Worm (Caenorhabditis elegans) whole organism, young adult: ENCODE data around the gene ptr-3.

Experiments used
- B0035.1 ChIP-seq: sonication (generic microtip); optimal IDR thresholded peaks from 2 replicates; lab custom pipeline; 2016; ENCODE audit warnings: missing genetic modification characterization, mild to moderate bottlenecking, missing compliant biosample characterization, missing genotype, missing genetic modification reagents
- D2030.7 ChIP-seq: fragments of 200-800 bp; sonication (Bioruptor generic); IDR thresholded peaks from 2 replicates; pipeline ENCODE4 v1.3.6; 2022; ENCODE audit warnings: missing genetic modification reagents, missing genetic modification characterization, missing compliant biosample characterization
- F22D6.2 ChIP-seq: sonication (generic microtip); optimal IDR thresholded peaks from 2 replicates; lab custom pipeline; 2016; ENCODE audit warnings: mild to moderate bottlenecking, missing genetic modification characterization, missing compliant biosample characterization
- F39B2.1 ChIP-seq: fragments of 200-800 bp; sonication (Bioruptor generic); IDR thresholded peaks from 2 replicates; pipeline ENCODE4 v1.3.6; 2022; ENCODE audit warnings: missing genetic modification reagents, missing genetic modification characterization, missing compliant biosample characterization
- F52B5.7 ChIP-seq: sonication (generic microtip); optimal IDR thresholded peaks from 2 replicates; lab custom pipeline; 2016; ENCODE audit warnings: mild to moderate bottlenecking, missing genetic modification characterization, missing compliant biosample characterization
- F55B11.4 ChIP-seq: sonication (generic microtip); optimal IDR thresholded peaks from 2 replicates; lab custom pipeline; 2016; ENCODE audit warnings: missing compliant biosample characterization, missing genetic modification characterization, borderline replicate concordance; ENCODE audit not compliant: insufficient read depth
- F57A8.1 ChIP-seq: fragments of 200-800 bp; sonication (Bioruptor generic); optimal IDR thresholded peaks from 2 replicates; lab custom pipeline; 2018; ENCODE audit warnings: mild to moderate bottlenecking, missing genetic modification characterization, moderate library complexity, missing compliant biosample characterization
- T26A5.8 ChIP-seq: sonication (generic microtip); optimal IDR thresholded peaks from 2 replicates; lab custom pipeline; 2016; ENCODE audit warnings: missing genetic modification characterization, missing compliant biosample characterization
- Y53F4B.3 ChIP-seq: fragments of 200-800 bp; sonication (Bioruptor generic); IDR thresholded peaks from 2 replicates; pipeline ENCODE4 v1.3.6; 2022; ENCODE audit warnings: missing genetic modification reagents, missing genetic modification characterization, missing compliant biosample characterization
- Y56A3A.18 ChIP-seq: fragments of 200-800 bp; sonication (Bioruptor generic); IDR thresholded peaks from 2 replicates; pipeline ENCODE4 v1.3.6; 2022; ENCODE audit warnings: missing genetic modification reagents, missing genetic modification characterization, missing compliant biosample characterization
- aptf-2 ChIP-seq: fragments of 200-800 bp; sonication (Bioruptor generic); conservative IDR thresholded peaks from 2 replicates; pipeline ENCODE4 v1.3.6; 2022; ENCODE audit warnings: missing genetic modification reagents, missing genetic modification characterization, missing compliant biosample characterization
- aptf-3 ChIP-seq: fragments of 200-800 bp; sonication (Bioruptor generic); IDR thresholded peaks from 2 replicates; pipeline ENCODE4 v1.3.6; 2022; ENCODE audit warnings: missing genetic modification characterization, missing compliant biosample characterization
- bed-1 ChIP-seq: fragments of 200-800 bp; sonication (Bioruptor generic); IDR thresholded peaks from 2 replicates; pipeline ENCODE4 v1.3.6; 2022; ENCODE audit warnings: missing genetic modification reagents, missing genetic modification characterization, missing compliant biosample characterization
- ceh-27 ChIP-seq: fragments of 200-800 bp; sonication (Bioruptor generic); optimal IDR thresholded peaks from 2 replicates; lab custom pipeline; 2018; ENCODE audit warnings: mild to moderate bottlenecking, missing genetic modification characterization, moderate library complexity, missing compliant biosample characterization
- ceh-79 ChIP-seq: sonication (generic microtip); optimal IDR thresholded peaks from 2 replicates; lab custom pipeline; 2017; ENCODE audit warnings: mild to moderate bottlenecking, missing genetic modification characterization, missing compliant biosample characterization
- dox-1 ChIP-seq: fragments of 200-800 bp; sonication (Bioruptor generic); IDR thresholded peaks from 2 replicates; pipeline ENCODE4 v1.3.6; 2022; ENCODE audit warnings: missing genetic modification reagents, missing genetic modification characterization, missing compliant biosample characterization
- dpl-1 ChIP-seq: fragments of 150-350 bp; optimal IDR thresholded peaks from 2 replicates; lab custom pipeline; 2014; ENCODE audit warnings: missing biosample characterization, missing genetic modification reagents, missing genetic modification characterization
- efl-1 ChIP-seq: fragments of 150-350 bp; optimal IDR thresholded peaks from 2 replicates; lab custom pipeline; 2014; ENCODE audit warnings: missing biosample characterization, missing genetic modification reagents, missing genetic modification characterization
- egl-44 ChIP-seq: fragments of 200-800 bp; sonication (Bioruptor generic); IDR thresholded peaks from 2 replicates; pipeline ENCODE4 v1.3.6; 2022; ENCODE audit warnings: missing genetic modification reagents, missing genetic modification characterization, missing compliant biosample characterization
- ekl-4 ChIP-seq: fragments of 200-800 bp; sonication (Bioruptor generic); IDR thresholded peaks from 2 replicates; pipeline ENCODE4 v1.3.6; 2022; ENCODE audit warnings: missing genetic modification reagents, missing genetic modification characterization, missing compliant biosample characterization
- fkh-3 ChIP-seq: sonication (generic microtip); optimal IDR thresholded peaks from 2 replicates; lab custom pipeline; 2016; ENCODE audit warnings: mild to moderate bottlenecking, missing genetic modification characterization, missing compliant biosample characterization
- gei-17 ChIP-seq: fragments of 200-800 bp; sonication (Bioruptor generic); optimal IDR thresholded peaks from 2 replicates; lab custom pipeline; 2018; ENCODE audit warnings: mild to moderate bottlenecking, missing genetic modification characterization, missing compliant biosample characterization
- him-1 ChIP-seq: sonication (generic microtip); optimal IDR thresholded peaks from 2 replicates; lab custom pipeline; 2016; ENCODE audit warnings: missing genotype, missing genetic modification reagents, missing genetic modification characterization, missing compliant biosample characterization
- hlh-12 ChIP-seq: sonication (generic microtip); optimal IDR thresholded peaks from 2 replicates; lab custom pipeline; 2016; ENCODE audit warnings: missing genetic modification characterization, missing compliant biosample characterization
- hmg-1.2 ChIP-seq: fragments of 200-800 bp; sonication (Bioruptor generic); IDR thresholded peaks from 2 replicates; pipeline ENCODE4 v1.3.6; 2022; ENCODE audit warnings: missing genetic modification reagents, missing genetic modification characterization, missing compliant biosample characterization
- hsf-1 ChIP-seq: fragments of 200-800 bp; sonication (Bioruptor generic); IDR thresholded peaks from 2 replicates; pipeline ENCODE4 v1.3.6; 2022; ENCODE audit warnings: missing genetic modification reagents, missing genetic modification characterization, missing compliant biosample characterization
- lir-1 ChIP-seq: fragments of 200-800 bp; sonication (Bioruptor generic); conservative IDR thresholded peaks from 2 replicates; pipeline ENCODE4 v1.3.6; 2022; ENCODE audit warnings: missing genetic modification reagents, missing genetic modification characterization, missing compliant biosample characterization
- madf-10 ChIP-seq: sonication (generic microtip); optimal IDR thresholded peaks from 2 replicates; lab custom pipeline; 2016; ENCODE audit warnings: mild to moderate bottlenecking, missing genetic modification characterization, missing compliant biosample characterization
- nfya-2 ChIP-seq: fragments of 200-800 bp; sonication (Bioruptor generic); IDR thresholded peaks from 2 replicates; pipeline ENCODE4 v1.3.6; 2022; ENCODE audit warnings: missing genetic modification reagents, missing genetic modification characterization, missing compliant biosample characterization
- nfyb-1 ChIP-seq: fragments of 200-800 bp; sonication (Bioruptor generic); IDR thresholded peaks from 2 replicates; pipeline ENCODE4 v1.3.6; 2022; ENCODE audit warnings: missing genetic modification reagents, missing genetic modification characterization, missing compliant biosample characterization
- nhr-120 ChIP-seq: fragments of 200-800 bp; sonication (Bioruptor generic); IDR thresholded peaks from 2 replicates; pipeline ENCODE4 v1.3.6; 2022; ENCODE audit warnings: missing genetic modification characterization, missing compliant biosample characterization
- nhr-90 ChIP-seq: sonication (generic microtip); optimal IDR thresholded peaks from 2 replicates; lab custom pipeline; 2016; ENCODE audit warnings: missing genotype, mild to moderate bottlenecking, missing genetic modification characterization, missing compliant biosample characterization
- pbrm-1 ChIP-seq: fragments of 200-800 bp; sonication (Bioruptor generic); IDR thresholded peaks from 2 replicates; pipeline ENCODE4 v1.3.6; 2022; ENCODE audit warnings: missing genetic modification reagents, missing genetic modification characterization, missing compliant biosample characterization
- pha-4 ChIP-seq: fragments of 150-350 bp; sonication (generic microtip); optimal IDR thresholded peaks from 2 replicates; lab custom pipeline; 2014; ENCODE audit warnings: missing biosample characterization, missing genetic modification reagents, missing genetic modification characterization
- rcor-1 ChIP-seq: fragments of 200-800 bp; sonication (Bioruptor generic); IDR thresholded peaks from 2 replicates; pipeline ENCODE4 v1.3.6; 2022; ENCODE audit warnings: missing genetic modification reagents, missing genetic modification characterization, missing compliant biosample characterization
- rec-8 ChIP-seq, 2 experiments: sonication (generic microtip); optimal IDR thresholded peaks; 2 replicates each; lab custom pipeline; 2016; ENCODE audit warnings: mild to moderate bottlenecking in 2 of 2, missing genetic modification characterization in 2 of 2, missing genetic modification reagents in 2 of 2, missing genotype in 2 of 2, missing biosample characterization in 1 of 2, missing compliant biosample characterization in 1 of 2, moderate library complexity in 1 of 2
- repo-1 ChIP-seq: sonication (generic microtip); optimal IDR thresholded peaks from 2 replicates; lab custom pipeline; 2017; ENCODE audit warnings: mild to moderate bottlenecking, missing genetic modification characterization, missing compliant biosample characterization
- sdz-38 ChIP-seq: sonication (generic microtip); optimal IDR thresholded peaks from 2 replicates; lab custom pipeline; 2016; ENCODE audit warnings: missing genotype, missing genetic modification characterization, missing compliant biosample characterization
- sptf-2 ChIP-seq: fragments of 200-800 bp; sonication (Bioruptor generic); optimal IDR thresholded peaks from 2 replicates; lab custom pipeline; 2018; ENCODE audit warnings: mild to moderate bottlenecking, missing genetic modification characterization, missing compliant biosample characterization
- xnd-1 ChIP-seq: sonication (generic microtip); optimal IDR thresholded peaks from 2 replicates; lab custom pipeline; 2016; ENCODE audit warnings: missing genotype, missing genetic modification reagents, missing genetic modification characterization, missing compliant biosample characterization
- ztf-26 ChIP-seq: sonication (generic microtip); optimal IDR thresholded peaks from 2 replicates; lab custom pipeline; 2017; ENCODE audit warnings: missing genetic modification characterization, missing compliant biosample characterization
- ztf-28 ChIP-seq: fragments of 200-800 bp; sonication (Bioruptor generic); IDR thresholded peaks from 2 replicates; pipeline ENCODE4 v1.3.6; 2022; ENCODE audit warnings: missing genetic modification reagents, missing genetic modification characterization, missing compliant biosample characterization
- ztf-3 ChIP-seq: fragments of 200-800 bp; sonication (Bioruptor generic); optimal IDR thresholded peaks from 2 replicates; lab custom pipeline; 2018; ENCODE audit warnings: mild to moderate bottlenecking, missing genetic modification characterization, missing compliant biosample characterization

ptr-3 gene

DNA sequence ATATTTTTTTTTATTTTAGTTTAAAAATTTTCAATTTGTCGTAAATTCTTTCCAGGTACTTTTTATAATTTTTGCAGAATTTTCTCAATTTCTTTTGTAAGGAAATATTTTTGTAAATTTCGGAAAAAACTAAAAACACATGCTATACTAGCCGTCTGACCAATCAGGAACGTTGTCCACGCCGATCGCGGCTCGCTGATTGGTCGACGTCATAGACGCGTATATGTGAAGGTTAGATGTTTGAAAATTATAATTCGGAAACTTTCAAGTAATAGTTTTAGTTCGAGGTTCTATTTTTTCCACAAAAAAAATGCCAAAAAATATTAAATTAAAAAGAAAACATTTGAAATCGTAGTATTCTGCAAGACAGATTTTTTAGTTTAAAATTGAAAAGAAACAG is 4.9 kb upstream of the ptr-3 start:
- TF ChIP-seq fkh-3: no peak
- TF ChIP-seq Y53F4B.3: no peak
- no peak for TF ChIP-seq B0035.1 (tag; lab: Kevin White, UChicago)
- no peak for TF ChIP-seq dpl-1 (GFP tag; lab: Kevin White, UChicago)
- no peak for TF ChIP-seq bed-1 (GFP tag; lab: Robert Waterston, UW)
- TF ChIP-seq Y56A3A.18 (GFP tag; lab: Robert Waterston, UW): no peak
- no peak for TF ChIP-seq him-1 (tag; lab: Kevin White, UChicago)
- no peak for TF ChIP-seq ztf-3 (GFP tag; lab: Kevin White, UChicago)
- TF ChIP-seq nhr-120 (GFP tag; lab: Robert Waterston, UW): no peak
- no peak for TF ChIP-seq ztf-26
- TF ChIP-seq F57A8.1 (GFP tag; lab: Kevin White, UChicago): no peak
- TF ChIP-seq dox-1 (GFP tag; lab: Robert Waterston, UW): no peak
- TF ChIP-seq hsf-1: no peak
- no peak for TF ChIP-seq sdz-38 (tag; lab: Kevin White, UChicago)
- no peak for TF ChIP-seq hmg-1.2 (GFP tag; lab: Robert Waterston, UW)
- no peak for TF ChIP-seq rcor-1 (GFP tag; lab: Robert Waterston, UW)
- no peak for TF ChIP-seq ztf-28
- TF ChIP-seq, all 124 proteins: peak for 0

DNA sequence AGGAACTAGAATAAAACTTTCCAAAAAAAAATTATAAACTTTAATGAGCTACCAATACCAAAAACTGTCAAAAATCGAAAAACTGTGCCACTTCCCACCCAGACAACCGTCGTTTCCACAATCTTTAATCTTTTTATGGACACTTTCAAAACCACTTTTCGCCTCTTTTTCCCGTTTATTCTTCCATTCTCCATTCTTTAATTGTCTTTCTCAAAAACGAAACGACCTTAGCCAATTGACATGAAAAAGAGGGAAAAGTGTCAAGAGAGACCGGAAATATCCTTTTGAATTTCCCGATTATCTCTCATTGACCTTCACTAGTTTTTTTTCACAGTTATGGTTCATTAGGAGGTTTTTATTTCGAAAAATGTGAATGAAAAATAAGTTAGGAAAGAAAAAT is 4.2 kb upstream of the ptr-3 start:
- no peak for TF ChIP-seq hsf-1

DNA sequence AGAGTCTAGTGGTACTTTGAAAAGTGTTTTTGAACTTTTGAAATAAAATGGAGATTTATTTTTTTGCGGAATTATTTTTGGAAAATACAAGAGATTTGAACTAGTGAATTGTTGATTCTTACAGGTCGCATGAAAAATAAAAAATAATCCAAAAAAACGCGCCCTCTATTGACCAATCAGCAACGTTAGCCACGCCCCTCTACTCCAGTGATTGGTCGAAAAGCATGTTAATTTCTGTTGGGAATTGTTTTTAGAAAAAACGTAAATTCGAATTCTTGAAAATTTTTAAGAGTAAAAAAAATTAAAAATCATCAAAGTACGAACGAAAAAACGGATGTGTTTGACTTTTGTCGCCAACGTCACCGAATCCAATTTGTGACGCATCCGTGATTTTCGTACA is 3.0 kb upstream of the ptr-3 start:
- TF ChIP-seq xnd-1 (tag; lab: Kevin White, UChicago) (no peak), rec-8 (tag; optimal IDR thresholded peaks at IDR 0.05; lab: Kevin White, UChicago) (no peak), lir-1 (GFP tag; lab: Robert Waterston, UW) (no peak), ceh-79 (tag; lab: Kevin White, UChicago) (no peak), madf-10 (no peak), nfya-2 (no peak), F52B5.7 (tag; lab: Kevin White, UChicago) (no peak), D2030.7 (GFP tag; lab: Robert Waterston, UW) (no peak), nhr-90 (tag; lab: Kevin White, UChicago) (no peak), ekl-4 (GFP tag; lab: Robert Waterston, UW) (no peak), gei-17 (no peak), pbrm-1 (GFP tag; lab: Robert Waterston, UW) (no peak), repo-1 (tag; lab: Kevin White, UChicago) (no peak)

DNA sequence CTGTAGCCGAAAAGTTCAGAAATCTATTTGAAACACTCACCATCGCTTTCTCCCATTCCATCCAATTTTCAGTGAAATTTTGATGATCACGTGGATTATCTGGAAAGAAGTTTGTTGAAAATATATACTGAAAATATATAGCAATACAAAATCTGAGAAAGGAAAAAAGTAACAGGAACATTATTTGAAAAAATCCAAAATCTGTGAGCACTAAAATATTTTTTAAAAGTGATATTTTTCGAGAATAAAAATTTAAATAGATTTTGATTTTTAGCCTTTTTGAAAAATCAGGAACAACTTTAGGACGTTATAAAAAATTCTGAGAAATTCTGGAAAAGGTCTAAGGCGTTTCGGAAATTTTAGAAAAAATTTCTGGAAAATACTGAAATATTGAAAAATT is 10.4 kb downstream of the ptr-3 start, which contains the start of gene dmsr-4:
TSS of gene dmsr-4 (minus strand) at position 101 of the 400 bp plus-strand sequence.
- TF ChIP-seq T26A5.8 (tag; lab: Kevin White, UChicago): no peak
- no peak for TF ChIP-seq F22D6.2 (tag; lab: Kevin White, UChicago)
- no peak for TF ChIP-seq F39B2.1 (GFP tag; lab: Robert Waterston, UW)
- TF ChIP-seq efl-1: no peak
- TF ChIP-seq lir-1 (GFP tag; lab: Robert Waterston, UW): no peak
- no peak for TF ChIP-seq hlh-12 (tag; lab: Kevin White, UChicago)
- TF ChIP-seq aptf-2: no peak
- TF ChIP-seq rcor-1 (GFP tag; lab: Robert Waterston, UW): no peak
- TF ChIP-seq sptf-2: no peak
- TF ChIP-seq aptf-3: no peak
- TF ChIP-seq pha-4: no peak
- TF ChIP-seq nfyb-1: no peak
- TF ChIP-seq ceh-27: no peak
- no peak for TF ChIP-seq F55B11.4 (tag; lab: Kevin White, UChicago)
- TF ChIP-seq egl-44: no peak
- TF ChIP-seq repo-1 (tag; lab: Kevin White, UChicago): no peak
- TF ChIP-seq, all 124 proteins: peak for 0
